Worm (Caenorhabditis elegans) whole organism, late embryonic: ENCODE results near the gene rgef-1.

ENCODE experiments used
- C08G9.2 ChIP-seq: sonication (generic microtip); optimal IDR thresholded peaks from 2 replicates; lab custom pipeline; 2016; ENCODE audit warnings: mild to moderate bottlenecking, missing genetic modification characterization, moderate library complexity, missing compliant biosample characterization
- F13H6.1 ChIP-seq: sonication (generic microtip); optimal IDR thresholded peaks from 2 replicates; lab custom pipeline; 2016; ENCODE audit warnings: missing genetic modification characterization, missing compliant biosample characterization
- K02D7.2 ChIP-seq: sonication (generic microtip); optimal IDR thresholded peaks from 2 replicates; lab custom pipeline; 2017; ENCODE audit warnings: mild to moderate bottlenecking, missing genetic modification characterization, missing compliant biosample characterization
- K09A11.1 ChIP-seq: sonication (generic microtip); optimal IDR thresholded peaks from 2 replicates; lab custom pipeline; 2017; ENCODE audit warnings: antibody characterized with exemption, mild to moderate bottlenecking, missing genetic modification characterization, missing compliant biosample characterization; ENCODE audit not compliant: insufficient read depth
- T23F11.4 ChIP-seq: fragments of 200-800 bp; sonication (Bioruptor generic); optimal IDR thresholded peaks from 2 replicates; lab custom pipeline; 2018; ENCODE audit warnings: mild to moderate bottlenecking, missing genetic modification characterization, missing compliant biosample characterization
- Y22D7AL.16 ChIP-seq: sonication (generic microtip); optimal IDR thresholded peaks from 2 replicates; lab custom pipeline; 2016; ENCODE audit warnings: missing genetic modification characterization, missing compliant biosample characterization
- ahr-1 ChIP-seq: sonication (generic microtip); optimal IDR thresholded peaks from 2 replicates; lab custom pipeline; 2016; ENCODE audit warnings: missing genetic modification characterization, missing compliant biosample characterization
- ceh-14 ChIP-seq: sonication (generic microtip); optimal IDR thresholded peaks from 2 replicates; lab custom pipeline; 2016; ENCODE audit warnings: missing genotype, missing genetic modification characterization, missing compliant biosample characterization
- ceh-18 ChIP-seq: sonication (generic microtip); optimal IDR thresholded peaks from 2 replicates; lab custom pipeline; 2016; ENCODE audit warnings: missing genetic modification characterization, missing compliant biosample characterization
- ceh-19 ChIP-seq: fragments of 200-800 bp; sonication (Bioruptor generic); optimal IDR thresholded peaks from 2 replicates; lab custom pipeline; 2018; ENCODE audit warnings: mild to moderate bottlenecking, missing genetic modification characterization, missing compliant biosample characterization
- ceh-22 ChIP-seq: sonication (generic microtip); optimal IDR thresholded peaks from 2 replicates; lab custom pipeline; 2017; ENCODE audit warnings: missing biosample characterization, missing genetic modification characterization
- ceh-24 ChIP-seq: sonication (generic microtip); optimal IDR thresholded peaks from 2 replicates; lab custom pipeline; 2016; ENCODE audit warnings: mild to moderate bottlenecking, missing genetic modification characterization, missing compliant biosample characterization
- ceh-31 ChIP-seq: sonication (generic microtip); optimal IDR thresholded peaks from 2 replicates; lab custom pipeline; 2016; ENCODE audit warnings: missing genetic modification characterization, missing compliant biosample characterization
- ceh-34 ChIP-seq: sonication (generic microtip); optimal IDR thresholded peaks from 2 replicates; lab custom pipeline; 2016; ENCODE audit warnings: mild to moderate bottlenecking, missing genetic modification characterization, missing compliant biosample characterization
- ceh-45 ChIP-seq: fragments of 200-800 bp; sonication (Bioruptor generic); IDR thresholded peaks from 2 replicates; pipeline ENCODE4 v1.3.6; 2022; ENCODE audit warnings: missing genetic modification reagents, missing genetic modification characterization, missing compliant biosample characterization
- ceh-9 ChIP-seq: sonication (generic microtip); optimal IDR thresholded peaks from 2 replicates; lab custom pipeline; 2016; ENCODE audit warnings: mild to moderate bottlenecking, missing genetic modification characterization, inconsistent platforms, missing compliant biosample characterization
- che-1 ChIP-seq: sonication (generic microtip); optimal IDR thresholded peaks from 2 replicates; lab custom pipeline; 2016; ENCODE audit warnings: mild to moderate bottlenecking, missing genetic modification characterization, missing compliant biosample characterization
- eyg-1 ChIP-seq: sonication (generic microtip); optimal IDR thresholded peaks from 2 replicates; lab custom pipeline; 2016; ENCODE audit warnings: missing genotype, missing genetic modification characterization, missing compliant biosample characterization
- fkh-6 ChIP-seq: sonication (generic microtip); optimal IDR thresholded peaks from 2 replicates; lab custom pipeline; 2016; ENCODE audit warnings: missing genetic modification characterization, missing compliant biosample characterization
- hlh-15 ChIP-seq: sonication (generic microtip); optimal IDR thresholded peaks from 2 replicates; lab custom pipeline; 2016; ENCODE audit warnings: missing genetic modification characterization, missing compliant biosample characterization
- hlh-6 ChIP-seq: sonication (generic microtip); optimal IDR thresholded peaks from 2 replicates; lab custom pipeline; 2016; ENCODE audit warnings: missing genotype, missing genetic modification characterization, missing compliant biosample characterization
- hlh-8 ChIP-seq: sonication (generic microtip); optimal IDR thresholded peaks from 2 replicates; lab custom pipeline; 2016; ENCODE audit warnings: missing genotype, missing genetic modification characterization, missing compliant biosample characterization
- lim-6 ChIP-seq: sonication (generic microtip); optimal IDR thresholded peaks from 2 replicates; lab custom pipeline; 2016; ENCODE audit warnings: missing genetic modification characterization, missing compliant biosample characterization
- lin-11 ChIP-seq: fragments of 200-800 bp; sonication (Bioruptor generic); optimal IDR thresholded peaks from 2 replicates; lab custom pipeline; 2018; ENCODE audit warnings: mild to moderate bottlenecking, missing genetic modification characterization, missing compliant biosample characterization
- npax-4 ChIP-seq: sonication (generic microtip); optimal IDR thresholded peaks from 2 replicates; lab custom pipeline; 2016; ENCODE audit warnings: missing genetic modification characterization, missing compliant biosample characterization
- odd-2 ChIP-seq: sonication (generic microtip); optimal IDR thresholded peaks from 2 replicates; lab custom pipeline; 2017; ENCODE audit warnings: antibody characterized with exemption, mild to moderate bottlenecking, missing genetic modification characterization, missing compliant biosample characterization
- pag-3 ChIP-seq: sonication (generic microtip); optimal IDR thresholded peaks from 2 replicates; lab custom pipeline; 2016; ENCODE audit warnings: missing compliant biosample characterization, missing genetic modification characterization, borderline replicate concordance
- pax-1 ChIP-seq: fragments of 150-350 bp; optimal IDR thresholded peaks from 2 replicates; lab custom pipeline; 2014; ENCODE audit warnings: missing biosample characterization, missing genetic modification characterization
- pha-4 ChIP-seq: fragments of 150-350 bp; optimal IDR thresholded peaks from 2 replicates; lab custom pipeline; 2018; ENCODE audit warnings: missing biosample characterization, missing genetic modification reagents, missing genetic modification characterization
- ref-2 ChIP-seq: sonication (generic microtip); optimal IDR thresholded peaks from 2 replicates; lab custom pipeline; 2016; ENCODE audit warnings: missing genetic modification characterization, missing compliant biosample characterization
- rnt-1 ChIP-seq: sonication (generic microtip); optimal IDR thresholded peaks from 2 replicates; lab custom pipeline; 2016; ENCODE audit warnings: missing genetic modification characterization, missing compliant biosample characterization
- sox-2 ChIP-seq: fragments of 200-800 bp; sonication (Bioruptor generic); IDR thresholded peaks from 2 replicates; pipeline ENCODE4 v1.3.6; 2022; ENCODE audit warnings: missing genetic modification reagents, missing genetic modification characterization, missing compliant biosample characterization
- sox-4 ChIP-seq: sonication (generic microtip); optimal IDR thresholded peaks from 2 replicates; lab custom pipeline; 2017; ENCODE audit warnings: mild to moderate bottlenecking, missing genetic modification characterization, inconsistent platforms, missing compliant biosample characterization
- syd-9 ChIP-seq: sonication (generic microtip); optimal IDR thresholded peaks from 2 replicates; lab custom pipeline; 2016; ENCODE audit warnings: mild to moderate bottlenecking, missing genetic modification characterization, moderate library complexity, missing compliant biosample characterization
- tbx-2 ChIP-seq: sonication (generic microtip); optimal IDR thresholded peaks from 2 replicates; lab custom pipeline; 2016; ENCODE audit warnings: missing genetic modification characterization, missing compliant biosample characterization
- ttx-3 ChIP-seq: sonication (generic microtip); optimal IDR thresholded peaks from 2 replicates; lab custom pipeline; 2016; ENCODE audit warnings: missing genetic modification reagents, missing genetic modification characterization, missing compliant biosample characterization
- zip-5 ChIP-seq: sonication (generic microtip); optimal IDR thresholded peaks from 2 replicates; lab custom pipeline; 2016; ENCODE audit warnings: missing genetic modification characterization, missing compliant biosample characterization
- ztf-16 ChIP-seq: sonication (generic microtip); optimal IDR thresholded peaks from 2 replicates; lab custom pipeline; 2017; ENCODE audit warnings: missing genetic modification characterization, missing compliant biosample characterization

rgef-1 gene

DNA sequence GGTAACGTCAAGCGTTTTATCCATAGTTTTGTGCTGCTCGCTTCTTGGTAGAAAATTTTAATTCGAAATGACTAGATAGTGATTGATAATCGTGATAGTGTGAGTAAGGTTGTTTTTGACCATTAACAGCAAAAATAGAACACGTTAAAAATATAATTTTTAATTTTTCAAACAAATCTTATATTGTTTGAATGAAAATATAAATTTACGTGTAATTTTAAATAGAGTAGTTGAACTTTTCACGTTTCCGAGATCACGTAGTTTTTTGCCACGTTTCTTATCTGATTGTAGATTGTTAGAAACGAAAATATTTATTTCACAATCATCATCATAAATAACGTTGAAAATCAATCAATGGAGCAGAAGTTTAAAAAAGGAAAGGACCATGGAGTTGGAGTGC lies 30.0 kb downstream of the rgef-1 start, which contains the start of the genes C50F4.10 and pfk-1.2:
Gene C50F4.10, minus strand, starts transcription at position 101 of the 400 bp plus-strand sequence.
Gene pfk-1.2, plus strand, starts transcription at position 325 of the 400 bp plus-strand sequence.
- TF ChIP-seq pha-4 (tag; lab: Kevin White, UChicago) (no peak), ztf-16 (tag; lab: Kevin White, UChicago) (no peak), hlh-6 (tag; lab: Kevin White, UChicago) (no peak), ceh-34 (tag; lab: Kevin White, UChicago) (no peak), odd-2 (no peak), zip-5 (no peak), ceh-24 (no peak), ceh-19 (no peak), ceh-31 (tag; lab: Kevin White, UChicago) (no peak), ceh-45 (GFP tag; lab: Robert Waterston, UW) (no peak), tbx-2 (tag; lab: Kevin White, UChicago) (no peak), T23F11.4 (no peak), fkh-6 (tag; lab: Kevin White, UChicago) (no peak), sox-4 (tag; lab: Kevin White, UChicago) (no peak), F13H6.1 (tag; lab: Kevin White, UChicago) (no peak), ahr-1 (tag; lab: Kevin White, UChicago) (no peak), rnt-1 (tag; lab: Kevin White, UChicago) (no peak), ceh-14 (no peak)

DNA sequence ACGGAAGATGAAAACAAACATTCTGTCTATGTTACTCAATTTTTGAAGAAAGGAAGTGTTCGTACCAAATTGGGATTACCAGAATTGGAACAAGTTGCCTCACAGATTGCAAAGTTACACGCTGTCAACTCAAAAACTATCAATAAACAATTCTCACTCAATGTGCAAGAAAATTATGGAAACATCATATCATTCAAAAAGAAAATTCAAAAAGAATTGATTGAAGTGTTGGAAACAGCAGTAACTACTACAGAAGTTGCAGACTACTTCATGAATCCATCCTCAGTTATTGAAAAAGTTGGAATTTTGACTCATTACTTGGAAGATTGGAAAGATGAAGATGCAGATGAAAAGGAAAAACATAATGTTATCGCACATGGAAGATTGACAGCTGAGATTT lies 33.5 kb downstream of the rgef-1 start:
- TF ChIP-seq ceh-45 (GFP tag; lab: Robert Waterston, UW) (no peak), pax-1 (tag; lab: Kevin White, UChicago) (no peak), npax-4 (tag; lab: Kevin White, UChicago) (no peak), hlh-8 (tag; lab: Kevin White, UChicago) (no peak), ttx-3 (no peak), sox-2 (GFP tag; lab: Robert Waterston, UW) (no peak), syd-9 (tag; lab: Kevin White, UChicago) (no peak), C08G9.2 (tag; lab: Kevin White, UChicago) (no peak), hlh-15 (tag; lab: Kevin White, UChicago) (no peak), eyg-1 (tag; lab: Kevin White, UChicago) (no peak), fkh-6 (tag; lab: Kevin White, UChicago) (no peak), ref-2 (tag; lab: Kevin White, UChicago) (no peak), lin-11 (tag; lab: Kevin White, UChicago) (no peak), che-1 (no peak), K02D7.2 (no peak), pag-3 (tag; lab: Kevin White, UChicago) (no peak), ceh-9 (tag; lab: Kevin White, UChicago) (no peak), T23F11.4 (no peak), lim-6 (tag; lab: Kevin White, UChicago) (no peak), ceh-19 (no peak)

DNA sequence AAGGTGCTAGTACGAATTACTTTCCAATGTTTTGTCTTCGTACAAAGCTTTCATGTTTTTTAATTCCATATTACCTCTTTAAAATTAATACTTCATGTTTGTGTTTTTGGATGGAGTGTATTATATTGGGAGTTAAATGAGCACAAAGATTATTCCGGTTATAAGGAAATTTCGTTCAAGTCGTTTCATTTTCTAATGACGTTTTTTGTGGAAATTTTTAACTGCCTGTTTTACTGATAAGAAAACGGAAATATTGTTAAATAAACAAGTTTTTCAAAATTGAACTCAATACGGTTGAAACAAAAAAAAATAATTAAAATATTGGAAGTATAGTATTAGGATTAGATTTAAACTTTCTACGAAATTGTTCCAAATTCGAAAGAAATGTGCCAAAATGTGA lies 34.1 kb downstream of the rgef-1 start:
- no peak for TF ChIP-seq npax-4 (tag; lab: Kevin White, UChicago)
- TF ChIP-seq Y22D7AL.16 (tag; lab: Kevin White, UChicago) = no peak
- no peak for TF ChIP-seq ceh-22 (tag; lab: Kevin White, UChicago)
- TF ChIP-seq sox-4 (tag; lab: Kevin White, UChicago) = no peak
- no peak for TF ChIP-seq pax-1 (tag; lab: Kevin White, UChicago)
- no peak for TF ChIP-seq K09A11.1 (tag; lab: Kevin White, UChicago)
- no peak for TF ChIP-seq ceh-18 (tag; lab: Kevin White, UChicago)
- TF ChIP-seq hlh-15 (tag; lab: Kevin White, UChicago) = no peak
